Worm (Caenorhabditis elegans) whole organism, L4 larva: ENCODE data around the gene klp-3.

Experiments used
- F10B5.3 ChIP-seq: sonication (generic microtip); optimal IDR thresholded peaks from 2 replicates; lab custom pipeline; 2016; ENCODE audit warnings: mild to moderate bottlenecking, missing genetic modification characterization, missing compliant biosample characterization
- F26F4.8 ChIP-seq: fragments of 200-800 bp; sonication (Bioruptor generic); conservative IDR thresholded peaks from 2 replicates; pipeline ENCODE4 v1.3.6; 2022; ENCODE audit warnings: missing genetic modification characterization, missing compliant biosample characterization
- F49E8.2 ChIP-seq: sonication (generic microtip); optimal IDR thresholded peaks from 2 replicates; lab custom pipeline; 2016; ENCODE audit warnings: missing compliant biosample characterization, mild to moderate bottlenecking, missing genetic modification characterization, borderline replicate concordance
- R02D3.7 ChIP-seq: fragments of 150-350 bp; sonication (generic microtip); optimal IDR thresholded peaks from 3 replicates; lab custom pipeline; 2014; ENCODE audit warnings: missing biosample characterization, missing genetic modification characterization
- T20F7.1 ChIP-seq: fragments of 200-800 bp; sonication (Bioruptor generic); optimal IDR thresholded peaks from 2 replicates; lab custom pipeline; 2018; ENCODE audit warnings: mild to moderate bottlenecking, missing genetic modification characterization, missing compliant biosample characterization
- T26A8.4 ChIP-seq: fragments of 200-800 bp; sonication (Bioruptor generic); IDR thresholded peaks from 2 replicates; pipeline ENCODE4 v1.3.6; 2022; ENCODE audit warnings: missing genetic modification characterization, missing compliant biosample characterization
- Y105C5A.15 ChIP-seq: fragments of 200-800 bp; sonication (Bioruptor generic); IDR thresholded peaks from 2 replicates; pipeline ENCODE4 v1.3.6; 2022; ENCODE audit warnings: missing genetic modification characterization, missing compliant biosample characterization
- Y48G9A.11 ChIP-seq: fragments of 200-800 bp; sonication (Bioruptor generic); IDR thresholded peaks from 2 replicates; pipeline ENCODE4 v1.3.6; 2022; ENCODE audit warnings: missing genetic modification reagents, missing genetic modification characterization, missing compliant biosample characterization
- ZK337.2 ChIP-seq: fragments of 200-800 bp; sonication (Bioruptor generic); IDR thresholded peaks from 2 replicates; pipeline ENCODE4 v1.3.6; 2022; ENCODE audit warnings: missing genetic modification reagents, missing genetic modification characterization, missing compliant biosample characterization
- aha-1 ChIP-seq: fragments of 150-350 bp; peaks from one replicate; lab custom pipeline; 2014; ENCODE audit warnings: missing biosample characterization, missing genetic modification characterization
- aly-2 ChIP-seq: sonication (generic microtip); optimal IDR thresholded peaks from 2 replicates; lab custom pipeline; 2018; ENCODE audit warnings: missing biosample characterization, missing genetic modification characterization
- arid-1 ChIP-seq: fragments of 200-800 bp; sonication (Bioruptor generic); conservative IDR thresholded peaks from 2 replicates; pipeline ENCODE4 v1.3.6; 2022; ENCODE audit warnings: missing genetic modification reagents, missing genetic modification characterization, missing compliant biosample characterization
- ceh-20 ChIP-seq: fragments of 200-800 bp; sonication (Bioruptor generic); IDR thresholded peaks from 2 replicates; pipeline ENCODE4 v1.3.6; 2022; ENCODE audit warnings: missing genetic modification reagents, missing genetic modification characterization, missing compliant biosample characterization
- daf-16 ChIP-seq, 3 experiments: sonication (generic microtip); optimal IDR thresholded peaks; 2 replicates each; lab custom pipeline; 2016 to 2017; ENCODE audit warnings: missing genetic modification characterization in 3 of 3, missing genetic modification reagents in 3 of 3, mild to moderate bottlenecking in 2 of 3, missing compliant biosample characterization in 2 of 3, missing biosample characterization in 1 of 3, moderate library complexity in 1 of 3
- daf-8 ChIP-seq: fragments of 200-800 bp; sonication (Bioruptor generic); IDR thresholded peaks from 2 replicates; pipeline ENCODE4 v1.3.6; 2022; ENCODE audit warnings: missing genetic modification characterization, missing compliant biosample characterization
- dmd-6 ChIP-seq: fragments of 200-800 bp; sonication (Bioruptor generic); IDR thresholded peaks from 2 replicates; pipeline ENCODE4 v1.3.6; 2022; ENCODE audit warnings: missing genetic modification reagents, missing genetic modification characterization, missing compliant biosample characterization
- duxl-1 ChIP-seq: sonication (generic microtip); optimal IDR thresholded peaks from 2 replicates; lab custom pipeline; 2016; ENCODE audit warnings: mild to moderate bottlenecking, missing genetic modification characterization, moderate library complexity, missing compliant biosample characterization; ENCODE audit not compliant: poor library complexity
- egl-27 ChIP-seq: sonication (generic microtip); optimal IDR thresholded peaks from 3 replicates; lab custom pipeline; 2017; ENCODE audit warnings: missing biosample characterization, missing genetic modification reagents, missing genetic modification characterization
- hif-1 ChIP-seq, 2 experiments: sonication (generic microtip); optimal IDR thresholded peaks; 2 replicates each; lab custom pipeline; 2016 to 2017; ENCODE audit warnings: missing compliant biosample characterization in 2 of 2, missing genetic modification characterization in 2 of 2, missing genetic modification reagents in 2 of 2, missing genotype in 2 of 2, mild to moderate bottlenecking in 1 of 2
- hlh-11 ChIP-seq: fragments of 200-800 bp; sonication (Bioruptor generic); optimal IDR thresholded peaks from 2 replicates; lab custom pipeline; 2018; ENCODE audit warnings: mild to moderate bottlenecking, missing genetic modification characterization, missing compliant biosample characterization
- lim-7 ChIP-seq: fragments of 200-800 bp; sonication (Bioruptor generic); IDR thresholded peaks from 2 replicates; pipeline ENCODE4 v1.3.6; 2022; ENCODE audit warnings: missing genetic modification characterization, missing compliant biosample characterization
- lin-38 ChIP-seq: fragments of 200-800 bp; sonication (Bioruptor generic); IDR thresholded peaks from 2 replicates; pipeline ENCODE4 v1.3.6; 2022; ENCODE audit warnings: missing genetic modification reagents, missing genetic modification characterization, missing compliant biosample characterization
- lsy-2 ChIP-seq, 2 experiments: fragments of 150-350 bp in 1 of 2; sonication (generic microtip) in 1 of 2; optimal IDR thresholded peaks; 2 replicates each; lab custom pipeline; 2014 to 2017; ENCODE audit warnings: missing biosample characterization in 2 of 2, missing genetic modification characterization in 2 of 2
- madf-9 ChIP-seq: fragments of 200-800 bp; sonication (Bioruptor generic); conservative IDR thresholded peaks from 2 replicates; pipeline ENCODE4 v1.3.6; 2022; ENCODE audit warnings: missing genetic modification reagents, missing genetic modification characterization, missing compliant biosample characterization
- mep-1 ChIP-seq: fragments of 150-350 bp; sonication (generic microtip); optimal IDR thresholded peaks from 3 replicates; lab custom pipeline; 2014; ENCODE audit warnings: missing biosample characterization, missing genetic modification characterization
- nhr-41 ChIP-seq: fragments of 200-800 bp; sonication (Bioruptor generic); IDR thresholded peaks from 2 replicates; pipeline ENCODE4 v1.3.6; 2022; ENCODE audit warnings: missing genetic modification reagents, missing genetic modification characterization, missing compliant biosample characterization
- nhr-42 ChIP-seq: fragments of 200-800 bp; sonication (Bioruptor generic); IDR thresholded peaks from 2 replicates; pipeline ENCODE4 v1.3.6; 2022; ENCODE audit warnings: missing genetic modification characterization, missing compliant biosample characterization
- php-3 ChIP-seq: fragments of 200-800 bp; sonication (Bioruptor generic); IDR thresholded peaks from 2 replicates; pipeline ENCODE4 v1.3.6; 2022; ENCODE audit warnings: missing genetic modification reagents, missing genetic modification characterization, missing compliant biosample characterization
- saeg-2 ChIP-seq: fragments of 200-800 bp; sonication (Bioruptor generic); IDR thresholded peaks from 2 replicates; pipeline ENCODE4 v1.3.6; 2022; ENCODE audit warnings: missing genetic modification reagents, missing genetic modification characterization, missing compliant biosample characterization
- snpc-1.2 ChIP-seq: fragments of 200-800 bp; sonication (Bioruptor generic); IDR thresholded peaks from 2 replicates; pipeline ENCODE4 v1.3.6; 2022; ENCODE audit warnings: missing genetic modification reagents, missing genetic modification characterization, missing compliant biosample characterization
- snpc-4 ChIP-seq: fragments of 150-350 bp; optimal IDR thresholded peaks from 2 replicates; lab custom pipeline; 2014; ENCODE audit warnings: missing biosample characterization, missing genetic modification characterization
- spr-3 ChIP-seq: fragments of 200-800 bp; sonication (Bioruptor generic); optimal IDR thresholded peaks from 2 replicates; lab custom pipeline; 2018; ENCODE audit warnings: mild to moderate bottlenecking, missing genetic modification characterization, missing compliant biosample characterization
- unc-130 ChIP-seq: sonication (generic microtip); optimal IDR thresholded peaks from 2 replicates; lab custom pipeline; 2016; ENCODE audit warnings: missing genetic modification reagents, missing genetic modification characterization, missing compliant biosample characterization
- unc-39 ChIP-seq: sonication (generic microtip); optimal IDR thresholded peaks from 2 replicates; lab custom pipeline; 2017; ENCODE audit warnings: missing biosample characterization, missing genetic modification characterization
- unc-62 ChIP-seq, 3 experiments: fragments of 150-350 bp in 1 of 3; sonication (generic microtip); optimal IDR thresholded peaks in 2 of 3; peaks in 1 of 3; 1 replicate in 1 of 3; 2 replicates in 2 of 3; lab custom pipeline; 2014 to 2017; ENCODE audit warnings: missing biosample characterization in 3 of 3, missing genetic modification characterization in 3 of 3, missing genetic modification reagents in 3 of 3, missing genotype in 1 of 3
- ztf-7 ChIP-seq: fragments of 150-350 bp; optimal IDR thresholded peaks from 2 replicates; lab custom pipeline; 2014; ENCODE audit warnings: missing biosample characterization, missing genetic modification characterization

The klp-3 gene

ce11 chrII:7864207-7864606, 22.1 kb downstream of the klp-3 start, which contains the start of gene ostb-1 (continued):
- TF ChIP-seq daf-8 (no peak), lim-7 (GFP tag; lab: Robert Waterston, UW) (no peak), ztf-7 (no peak), ceh-20 (GFP tag; lab: Robert Waterston, UW) (no peak), php-3 (GFP tag; lab: Robert Waterston, UW) (no peak), Y48G9A.11 (GFP tag; lab: Robert Waterston, UW) (no peak), lin-38 (GFP tag; lab: Robert Waterston, UW) (peak; percentile 14; the same call in 1 of the 2 replicates), snpc-4 (tag; lab: Kevin White, UChicago) (no peak), nhr-42 (GFP tag; lab: Robert Waterston, UW) (no peak), madf-9 (GFP tag; lab: Robert Waterston, UW) (no peak)

- no peak for TF ChIP-seq Y48G9A.11 (GFP tag; lab: Robert Waterston, UW)
- TF ChIP-seq dmd-6: no peak
- TF ChIP-seq saeg-2 (GFP tag; lab: Robert Waterston, UW): no peak
- TF ChIP-seq unc-39 (tag; lab: Kevin White, UChicago): no peak
- TF ChIP-seq R02D3.7 (tag; lab: Kevin White, UChicago): no peak
- TF ChIP-seq hif-1 (tag; optimal IDR thresholded peaks at IDR 0.05; lab: Kevin White, UChicago): no peak
- TF ChIP-seq F26F4.8 (GFP tag; lab: Robert Waterston, UW): no peak
- TF ChIP-seq hlh-11: no peak
- no peak for TF ChIP-seq F49E8.2
- TF ChIP-seq nhr-41 (GFP tag; lab: Robert Waterston, UW): no peak
- TF ChIP-seq aha-1 (tag; lab: Kevin White, UChicago): peak; percentile 66
- TF ChIP-seq unc-62 (GFP tag; optimal IDR thresholded peaks at IDR 0.05 in 1 of 2; lab: Kevin White, UChicago): peak in 1 of 2 experiments; percentile 50
- no peak for TF ChIP-seq unc-62 (tag; optimal IDR thresholded peaks at IDR 0.05; lab: Kevin White, UChicago)
- TF ChIP-seq aly-2 (tag; lab: Kevin White, UChicago): no peak
- no peak for TF ChIP-seq egl-27 (tag; lab: Kevin White, UChicago)
- no peak for TF ChIP-seq nhr-42 (GFP tag; lab: Robert Waterston, UW)
- TF ChIP-seq mep-1 (tag; lab: Kevin White, UChicago): no peak
- TF ChIP-seq daf-16 (GFP tag; optimal IDR thresholded peaks at IDR 0.05; lab: Kevin White, UChicago): no peak
- no peak for TF ChIP-seq daf-16 (tag; optimal IDR thresholded peaks at IDR 0.05; lab: Kevin White, UChicago)
- TF ChIP-seq T26A8.4 (GFP tag; lab: Robert Waterston, UW): no peak
- TF ChIP-seq, all 104 proteins: peak for 2
Observed at ce11 chrII:7864892-7865291, 22.7 kb downstream of the klp-3 start.

- TF ChIP-seq lim-7 (GFP tag; lab: Robert Waterston, UW) (no peak), spr-3 (GFP tag; lab: Kevin White, UChicago) (no peak), duxl-1 (tag; lab: Kevin White, UChicago) (peak; percentile 0), Y105C5A.15 (GFP tag; lab: Robert Waterston, UW) (peak; percentile 28; the same call in 1 of the 2 replicates), unc-39 (tag; lab: Kevin White, UChicago) (no peak), mep-1 (tag; lab: Kevin White, UChicago) (peak; percentile 12), daf-16 (GFP tag; optimal IDR thresholded peaks at IDR 0.05; lab: Kevin White, UChicago) (peak in 1 of 2 experiments; percentile 33), daf-16 (tag; optimal IDR thresholded peaks at IDR 0.05; lab: Kevin White, UChicago) (no peak), arid-1 (GFP tag; lab: Robert Waterston, UW) (0 out of 2 replicates have a peak, but pooled peaks have one; percentile 11), T20F7.1 (GFP tag; lab: Kevin White, UChicago) (peak; percentile 20), ZK337.2 (no peak), F10B5.3 (tag; lab: Kevin White, UChicago) (peak; percentile 9), lsy-2 (tag; optimal IDR thresholded peaks at IDR 0.05; lab: Kevin White, UChicago) (peak in 1 of 2 experiments; percentile 8), snpc-1.2 (GFP tag; lab: Robert Waterston, UW) (no peak), unc-130 (peak; percentile 40), lin-38 (GFP tag; lab: Robert Waterston, UW) (peak; percentile 46)
- TF ChIP-seq, all 104 proteins: peak for 10
Observed at ce11 chrII:7866081-7866480, 23.9 kb downstream of the klp-3 start.
